Worm (Caenorhabditis elegans): ENCODE results near the gene B0563.10.
"Not testable (repeated sequence)": the region's sequence is repeated elsewhere in the genome, so short reads cannot be mapped to it uniquely, and the experiment has no call there.

B0563.10 gene

ce11 chrX:9204986-9205385 lies 37.9 kb upstream of the B0563.10 start:
- no peak for TF ChIP-seq hmg-1.2 (GFP tag; IDR thresholded peaks at IDR 0.05)

- not testable (repeated sequence) for TF ChIP-seq snpc-1.1 (tag; optimal IDR thresholded peaks at IDR 0.05; ENCODE audit: insufficient read depth); nhr-120 (GFP tag; IDR thresholded peaks at IDR 0.05); attf-3 (GFP tag; conservative IDR thresholded peaks at IDR 0.05)
Observed at ce11 chrX:9203468-9203867, 36.4 kb upstream of the B0563.10 start, which contains the start of gene crb-3. crb-3 (plus strand) TSS chrX:9203768.

ce11 chrX:9195375-9196098 lies 28.5 kb upstream of the B0563.10 start:
- TF ChIP-seq lir-1 (GFP tag; conservative IDR thresholded peaks at IDR 0.05) (no peak), let-526 (GFP tag; IDR thresholded peaks at IDR 0.05) (no peak), nhr-120 (GFP tag; IDR thresholded peaks at IDR 0.05) (no peak), F33H1.4 (GFP tag; IDR thresholded peaks at IDR 0.05) (no peak), hmg-1.2 (GFP tag; IDR thresholded peaks at IDR 0.05) (no peak), ccch-3 (GFP tag; optimal IDR thresholded peaks at IDR 0.05) (no peak), chd-7 (tag; optimal IDR thresholded peaks at IDR 0.05) (no peak), ztf-22 (GFP tag; optimal IDR thresholded peaks at IDR 0.05) (no peak), aptf-3 (GFP tag; IDR thresholded peaks at IDR 0.05) (no peak), ceh-40 (GFP tag; IDR thresholded peaks at IDR 0.05) (no peak), him-1 (tag; optimal IDR thresholded peaks at IDR 0.05) (no peak), fkh-3 (tag; optimal IDR thresholded peaks at IDR 0.05) (no peak), madf-3 (GFP tag; IDR thresholded peaks at IDR 0.05) (no peak), rec-8 (tag; optimal IDR thresholded peaks at IDR 0.05) (no peak), F23B12.7 (tag; optimal IDR thresholded peaks at IDR 0.05; ENCODE audit: insufficient read depth) (no peak), nhr-90 (tag; optimal IDR thresholded peaks at IDR 0.05) (no peak), atf-7 (tag; optimal IDR thresholded peaks at IDR 0.05) (no peak)

ce11 chrX:9194081-9194480 lies 27.0 kb upstream of the B0563.10 start:
- no peak for TF ChIP-seq ekl-4 (GFP tag; IDR thresholded peaks at IDR 0.05)
- no peak for TF ChIP-seq nfyb-1 (GFP tag; IDR thresholded peaks at IDR 0.05)
- TF ChIP-seq ccch-3 (GFP tag; optimal IDR thresholded peaks at IDR 0.05): no peak
- TF ChIP-seq cebp-2 (GFP tag; IDR thresholded peaks at IDR 0.05): no peak
- TF ChIP-seq F33H1.4 (GFP tag; IDR thresholded peaks at IDR 0.05): no peak
- no peak for TF ChIP-seq ztf-6 (GFP tag; IDR thresholded peaks at IDR 0.05)
- TF ChIP-seq die-1 (tag; optimal IDR thresholded peaks at IDR 0.05): no peak
- TF ChIP-seq F39B2.1 (GFP tag; IDR thresholded peaks at IDR 0.05): no peak
- TF ChIP-seq hmg-1.2 (GFP tag; IDR thresholded peaks at IDR 0.05): no peak
- no peak for TF ChIP-seq nhr-120 (GFP tag; IDR thresholded peaks at IDR 0.05)
- no peak for TF ChIP-seq madf-10 (tag; optimal IDR thresholded peaks at IDR 0.05)
- no peak for TF ChIP-seq zfh-2 (GFP tag; conservative IDR thresholded peaks at IDR 0.05)
- TF ChIP-seq ceh-100 (GFP tag; IDR thresholded peaks at IDR 0.05): no peak
- no peak for TF ChIP-seq sptf-2 (GFP tag; optimal IDR thresholded peaks at IDR 0.05)
- no peak for TF ChIP-seq F22D6.2 (tag; optimal IDR thresholded peaks at IDR 0.05)
- no peak for TF ChIP-seq unc-130 (GFP tag; optimal IDR thresholded peaks at IDR 0.05)
- TF ChIP-seq aptf-3 (GFP tag; IDR thresholded peaks at IDR 0.05): no peak
